Fruit fly (Drosophila melanogaster) whole organism, prepupa: ENCODE data around the gene CG14693.
A peak's percentile ranks its signal among the peaks of the same experiment; 100 is the strongest.

Experiments used
- CG31627 ChIP-seq: fragments of 200-800 bp; sonication (Bioruptor generic); optimal IDR thresholded peaks from 3 replicates; lab custom pipeline; 2016; ENCODE audit warnings: missing biosample characterization, missing genetic modification characterization
- CG34406 ChIP-seq: fragments of 200-800 bp; sonication (Bioruptor generic); optimal IDR thresholded peaks from 3 replicates; lab custom pipeline; 2016; ENCODE audit warnings: missing biosample characterization, missing genetic modification characterization
- CG8119 ChIP-seq: fragments of 200-800 bp; sonication (Bioruptor generic); IDR thresholded peaks from 3 replicates; pipeline ENCODE4 v1.3.6; 2022; ENCODE audit warnings: missing biosample characterization, missing genetic modification characterization
- Gug ChIP-seq: fragments of 200-800 bp; sonication (Bioruptor generic); IDR thresholded peaks from 2 replicates; pipeline ENCODE4 v1.3.6; 2022; ENCODE audit warnings: missing biosample characterization, missing genetic modification characterization
- fd85E ChIP-seq: fragments of 200-800 bp; sonication (Bioruptor generic); optimal IDR thresholded peaks from 3 replicates; lab custom pipeline; 2016; ENCODE audit warnings: missing biosample characterization, missing genetic modification characterization
- net ChIP-seq: fragments of 200-800 bp; sonication (Bioruptor generic); optimal IDR thresholded peaks from 3 replicates; lab custom pipeline; 2016; ENCODE audit warnings: missing biosample characterization, missing genetic modification characterization
- vri ChIP-seq: fragments of 200-800 bp; sonication (Bioruptor generic); optimal IDR thresholded peaks from 3 replicates; lab custom pipeline; 2016; ENCODE audit warnings: missing biosample characterization, mild to moderate bottlenecking, missing genetic modification characterization

- TF ChIP-seq CG31627 (no peak), Gug (GFP tag; lab: Robert Waterston, UW) (peak; percentile 88), CG8119 (GFP tag; lab: Robert Waterston, UW) (peak; percentile 88), net (GFP tag; lab: Kevin White, UChicago) (peak; percentile 55), CG34406 (GFP tag; lab: Kevin White, UChicago) (peak; percentile 28), fd85E (GFP tag; lab: Kevin White, UChicago) (peak; percentile 4), vri (GFP tag; lab: Kevin White, UChicago) (no peak)
These were observed 17.8 kb upstream of the CG14693 start for dm6 chr3R:10832526-10833165.
